Fruit fly (Drosophila melanogaster) whole organism, pupa: ENCODE results near the gene Meltrin.

Experiments used
- CG12605 ChIP-seq: fragments of 200-800 bp; sonication (Bioruptor generic); IDR thresholded peaks from 2 replicates; pipeline ENCODE4 v1.3.6; 2022; ENCODE audit warnings: missing biosample characterization, missing genetic modification characterization
- CG13204 ChIP-seq: fragments of 200-800 bp; sonication (Bioruptor generic); optimal IDR thresholded peaks from 2 replicates; lab custom pipeline; 2018; ENCODE audit warnings: missing biosample characterization, mild to moderate bottlenecking, missing genetic modification characterization, moderate library complexity
- CG14655 ChIP-seq: fragments of 200-800 bp; sonication (Bioruptor generic); optimal IDR thresholded peaks from 3 replicates; lab custom pipeline; 2017; ENCODE audit warnings: mild to moderate bottlenecking, missing biosample characterization, missing genetic modification reagents, missing genetic modification characterization
- CG15710 ChIP-seq: fragments of 200-800 bp; sonication (Bioruptor generic); optimal IDR thresholded peaks from 2 replicates; lab custom pipeline; 2018; ENCODE audit warnings: missing biosample characterization, mild to moderate bottlenecking, missing genetic modification characterization, moderate library complexity
- CG8159 ChIP-seq: fragments of 200-800 bp; sonication (Bioruptor generic); optimal IDR thresholded peaks from 3 replicates; lab custom pipeline; 2018; ENCODE audit warnings: missing biosample characterization, mild to moderate bottlenecking, missing genetic modification characterization, moderate library complexity
- EcR ChIP-seq: fragments of 200-800 bp; sonication (Bioruptor generic); optimal IDR thresholded peaks from 3 replicates; lab custom pipeline; 2019; ENCODE audit warnings: missing biosample characterization, missing genetic modification characterization, mild to moderate bottlenecking, moderate library complexity, missing genetic modification reagents
- Ets98B ChIP-seq: fragments of 200-800 bp; sonication (Bioruptor generic); IDR thresholded peaks from 2 replicates; pipeline ENCODE4 v1.3.6; 2022; ENCODE audit warnings: missing biosample characterization, missing genetic modification characterization
- Snoo ChIP-seq: fragments of 200-800 bp; sonication (Bioruptor generic); optimal IDR thresholded peaks from 3 replicates; lab custom pipeline; 2017; ENCODE audit warnings: missing biosample characterization, mild to moderate bottlenecking, missing genetic modification characterization, inconsistent platforms
- gl ChIP-seq: fragments of 200-800 bp; sonication (Bioruptor generic); optimal IDR thresholded peaks from 2 replicates; lab custom pipeline; 2018; ENCODE audit warnings: missing biosample characterization, mild to moderate bottlenecking, missing genetic modification characterization

- TF ChIP-seq CG15710 (no peak), CG13204 (GFP tag; lab: Kevin White, UChicago) (no peak), CG8159 (tag; lab: Kevin White, UChicago) (no peak), CG14655 (GFP tag; lab: Kevin White, UChicago) (no peak), EcR (GFP tag; lab: Kevin White, UChicago) (no peak), gl (tag; lab: Kevin White, UChicago) (no peak), Ets98B (GFP tag; lab: Robert Waterston, UW) (no peak), Snoo (tag; lab: Kevin White, UChicago) (no peak), CG12605 (no peak)
These were observed 66.9 kb downstream of the Meltrin start, which contains the start of gene Cad88C for dm6 chr3R:14630119-14630623.
